Fruit fly (Drosophila melanogaster) whole organism, larva: Measurements from ENCODE around the gene CG7214.

Experiments used
- noc ChIP-seq: fragments of 200-800 bp; sonication (Bioruptor generic); optimal IDR thresholded peaks from 3 replicates; lab custom pipeline; 2019; ENCODE audit warnings: missing biosample characterization, mild to moderate bottlenecking, missing genetic modification characterization, moderate library complexity

CG7214 gene

dm6 chr2L:7701417-7701816 is 43.2 kb downstream of the CG7214 start, which contains the start of gene Tep2:
Gene Tep2, minus strand, starts transcription at chr2L:7701601.
- TF ChIP-seq noc (tag; lab: Kevin White, UChicago), result peak; percentile 2
